Worm (Caenorhabditis elegans) whole organism, mixed stage, embryonic: Measurements from ENCODE around the gene set-22.

Source experiments
- ces-1 ChIP-seq: fragments of 150-350 bp; optimal IDR thresholded peaks from 2 replicates; lab custom pipeline; 2014; ENCODE audit warnings: missing biosample characterization, missing genetic modification reagents, missing genetic modification characterization
- snpc-4 ChIP-seq: fragments of 150-350 bp; optimal IDR thresholded peaks from 2 replicates; lab custom pipeline; 2014; ENCODE audit warnings: missing biosample characterization, missing genetic modification characterization
- unc-62 ChIP-seq: fragments of 150-350 bp; optimal IDR thresholded peaks from 2 replicates; lab custom pipeline; 2014; ENCODE audit warnings: missing biosample characterization, missing genetic modification reagents, missing genetic modification characterization

DNA sequence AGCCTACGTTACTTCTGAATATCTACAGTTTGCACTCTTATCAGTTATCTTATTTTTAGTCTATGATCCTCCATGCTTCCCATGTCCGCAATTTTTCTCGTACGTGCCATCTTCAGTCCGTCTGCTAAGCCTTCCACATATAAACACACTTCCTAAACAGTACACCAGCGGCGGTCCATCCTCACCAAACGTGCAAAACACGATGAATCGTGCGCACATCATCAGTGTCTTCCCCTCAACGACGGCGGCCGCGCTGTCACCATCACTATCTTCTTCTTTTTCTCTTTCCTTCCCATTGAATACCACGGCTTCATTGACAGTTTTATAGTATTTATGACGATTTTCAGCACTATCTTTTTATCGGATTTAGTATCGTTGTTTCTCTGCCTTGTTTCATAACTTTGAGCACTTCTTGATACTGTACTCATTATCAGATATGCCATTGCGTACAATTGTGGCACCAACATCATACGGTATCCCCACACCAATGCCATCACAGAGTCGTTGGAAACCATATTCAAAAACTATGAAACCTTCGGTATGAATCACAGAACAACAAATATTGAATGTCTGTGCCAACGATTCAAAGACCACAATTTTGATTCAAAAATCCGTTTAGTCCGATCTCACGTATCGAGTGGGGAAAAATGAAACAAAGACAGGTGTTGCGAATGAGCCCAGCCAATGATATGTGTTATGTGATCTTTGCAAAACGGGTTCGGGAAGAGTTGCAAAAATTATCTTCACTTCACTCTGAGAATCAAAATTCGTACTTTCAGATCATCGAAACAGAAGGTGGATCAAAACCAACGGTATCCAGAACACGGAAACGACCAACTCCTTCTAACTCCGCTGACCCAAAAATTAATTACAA lies 36.4 kb downstream of the set-22 start:
- TF ChIP-seq ces-1 (GFP tag; lab: Kevin White, UChicago) (no peak), unc-62 (no peak), snpc-4 (tag; lab: Kevin White, UChicago) (no peak)
